Worm (Caenorhabditis elegans): ENCODE results near the gene R13H4.7.

DNA sequence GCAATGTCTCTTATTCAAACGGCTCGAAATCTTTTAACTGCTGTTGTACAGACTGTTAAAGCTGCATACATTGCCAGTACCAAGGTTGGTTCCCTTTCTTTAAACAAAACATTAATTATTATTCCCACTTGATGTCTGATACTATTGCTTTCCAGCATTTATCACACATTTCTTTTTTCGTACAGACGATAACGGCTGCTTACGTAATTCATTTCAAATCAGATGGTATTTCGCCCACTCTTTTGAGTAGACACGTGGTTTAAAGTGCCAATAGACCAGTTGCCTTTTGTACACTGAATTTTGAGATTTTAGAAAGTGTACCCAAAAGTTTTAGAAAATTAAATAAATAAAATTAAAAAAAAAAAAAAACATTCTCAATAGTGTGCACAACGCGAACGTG lies 18.6 kb downstream of the R13H4.7 start:
- TF ChIP-seq snpc-4 (GFP tag; optimal IDR thresholded peaks at IDR 0.05) (no peak), snpc-4 (tag; optimal IDR thresholded peaks at IDR 0.05) (no peak), ekl-4 (GFP tag; IDR thresholded peaks at IDR 0.05) (no peak), hmg-20 (GFP tag; IDR thresholded peaks at IDR 0.05) (no peak)

Measured in whole organism, young adult.